Fruit fly (Drosophila melanogaster): Measurements from ENCODE around the gene Ctr9.

Ctr9 gene

dm6 chr3L:1358338-1358737 lies 51.3 kb downstream of the Ctr9 start:
- no peak for TF ChIP-seq Abd-B (GFP tag; optimal IDR thresholded peaks at IDR 0.05)
- no peak for TF ChIP-seq dmrt93B (GFP tag; optimal IDR thresholded peaks at IDR 0.05)
- no peak for TF ChIP-seq CG32264 (GFP tag; optimal IDR thresholded peaks at IDR 0.05)
- no peak for TF ChIP-seq CrebA (GFP tag; optimal IDR thresholded peaks at IDR 0.05; ENCODE audit: borderline replicate concordance)
- TF ChIP-seq foxo (GFP tag; optimal IDR thresholded peaks at IDR 0.05), result no peak
- no peak for TF ChIP-seq Jra (GFP tag; optimal IDR thresholded peaks at IDR 0.05)
- TF ChIP-seq Hr83 (GFP tag; optimal IDR thresholded peaks at IDR 0.05; ENCODE audit: poor library complexity, severe bottlenecking), result no peak
- no peak for TF ChIP-seq Hnf4 (GFP tag; optimal IDR thresholded peaks at IDR 0.05)
- TF ChIP-seq HLH106 (tag; optimal IDR thresholded peaks at IDR 0.05), result no peak
- TF ChIP-seq lola (GFP tag; optimal IDR thresholded peaks at IDR 0.05), result no peak
